Fruit fly (Drosophila melanogaster) whole organism, embryonic: ENCODE measurements around the gene Gen.
A peak's percentile ranks its signal among the peaks of the same experiment; 100 is the strongest.

Experiments used
- Antp ChIP-seq: fragments of 200-800 bp; sonication (Bioruptor generic); optimal IDR thresholded peaks from 3 replicates; lab custom pipeline; 2016; ENCODE audit warnings: missing biosample characterization, missing genetic modification characterization
- C15 ChIP-seq: fragments of 200-800 bp; sonication (Bioruptor generic); IDR thresholded peaks from 3 replicates; pipeline ENCODE4 v1.3.6; 2022; ENCODE audit warnings: missing biosample characterization, missing genetic modification characterization
- CG10147 ChIP-seq: fragments of 200-800 bp; sonication (Bioruptor generic); optimal IDR thresholded peaks from 2 replicates; lab custom pipeline; 2019; ENCODE audit warnings: missing biosample characterization, mild to moderate bottlenecking, missing genetic modification characterization, moderate library complexity
- CG10565 ChIP-seq: fragments of 200-800 bp; sonication (Bioruptor generic); optimal IDR thresholded peaks from 3 replicates; lab custom pipeline; 2016; ENCODE audit warnings: missing biosample characterization, mild to moderate bottlenecking, missing genetic modification characterization
- CG11560 ChIP-seq: fragments of 200-800 bp; sonication (Bioruptor generic); IDR thresholded peaks from 3 replicates; pipeline ENCODE4 v1.3.6; 2022; ENCODE audit warnings: missing biosample characterization, missing genetic modification characterization
- CG13624 ChIP-seq: fragments of 200-800 bp; sonication (Bioruptor generic); optimal IDR thresholded peaks from 2 replicates; lab custom pipeline; 2016; ENCODE audit warnings: missing biosample characterization, missing genetic modification characterization
- CG14860 ChIP-seq: fragments of 200-800 bp; sonication (Bioruptor generic); IDR thresholded peaks from 3 replicates; pipeline ENCODE4 v1.3.6; 2022; ENCODE audit warnings: missing biosample characterization, missing genetic modification characterization; ENCODE audit not compliant: partially characterized antibody
- CG1529 ChIP-seq: fragments of 200-800 bp; sonication (Bioruptor generic); optimal IDR thresholded peaks from 3 replicates; lab custom pipeline; 2018; ENCODE audit warnings: missing biosample characterization, missing genetic modification characterization
- CG1602 ChIP-seq: fragments of 200-800 bp; sonication (Bioruptor generic); optimal IDR thresholded peaks from 3 replicates; lab custom pipeline; 2016; ENCODE audit warnings: missing biosample characterization, missing genetic modification characterization
- CG17328 ChIP-seq: fragments of 200-800 bp; sonication (Bioruptor generic); IDR thresholded peaks from 2 replicates; pipeline ENCODE4 v1.3.6; 2022; ENCODE audit warnings: missing biosample characterization, missing genetic modification characterization
- CG17612 ChIP-seq: fragments of 200-800 bp; sonication (Bioruptor generic); IDR thresholded peaks from 2 replicates; pipeline ENCODE4 v1.3.6; 2022; ENCODE audit warnings: missing biosample characterization, missing genetic modification characterization
- CG18764 ChIP-seq: fragments of 200-800 bp; sonication (Bioruptor generic); optimal IDR thresholded peaks from 3 replicates; lab custom pipeline; 2016; ENCODE audit warnings: missing biosample characterization, missing genetic modification characterization
- CG2120 ChIP-seq: fragments of 200-800 bp; sonication (Bioruptor generic); optimal IDR thresholded peaks from 3 replicates; lab custom pipeline; 2016; ENCODE audit warnings: missing biosample characterization, missing genetic modification characterization
- CG2129 ChIP-seq: fragments of 200-800 bp; sonication (Bioruptor generic); IDR thresholded peaks from 2 replicates; pipeline ENCODE4 v1.3.6; 2022; ENCODE audit warnings: missing biosample characterization, missing genetic modification characterization; ENCODE audit not compliant: partially characterized antibody
- CG30403 ChIP-seq: fragments of 200-800 bp; sonication (Bioruptor generic); optimal IDR thresholded peaks from 3 replicates; lab custom pipeline; 2016; ENCODE audit warnings: missing biosample characterization, missing genetic modification characterization
- CG31365 ChIP-seq: fragments of 200-800 bp; sonication (Bioruptor generic); optimal IDR thresholded peaks from 2 replicates; lab custom pipeline; 2018; ENCODE audit warnings: missing biosample characterization, mild to moderate bottlenecking, missing genetic modification characterization
- CG4617 ChIP-seq: fragments of 200-800 bp; sonication (Bioruptor generic); optimal IDR thresholded peaks from 3 replicates; lab custom pipeline; 2016; ENCODE audit warnings: missing biosample characterization, missing genetic modification characterization, borderline replicate concordance
- CG6254 ChIP-seq: fragments of 200-800 bp; sonication (Bioruptor generic); optimal IDR thresholded peaks from 3 replicates; lab custom pipeline; 2017; ENCODE audit warnings: mild to moderate bottlenecking, missing biosample characterization, missing genetic modification reagents, missing genetic modification characterization
- CG7271 ChIP-seq: fragments of 200-800 bp; sonication (Bioruptor generic); optimal IDR thresholded peaks from 2 replicates; lab custom pipeline; 2018; ENCODE audit warnings: missing biosample characterization, mild to moderate bottlenecking, missing genetic modification characterization, moderate library complexity
- CG7963 ChIP-seq: fragments of 200-800 bp; sonication (Bioruptor generic); IDR thresholded peaks from 3 replicates; pipeline ENCODE4 v1.3.6; 2022; ENCODE audit warnings: missing biosample characterization, missing genetic modification characterization; ENCODE audit not compliant: partially characterized antibody
- CG8478 ChIP-seq: fragments of >200 bp; optimal IDR thresholded peaks from 2 replicates; lab custom pipeline; 2018
- CG8924 ChIP-seq: fragments of 200-800 bp; optimal IDR thresholded peaks from 3 replicates; lab custom pipeline; 2019; ENCODE audit warnings: missing biosample characterization, mild to moderate bottlenecking, missing genetic modification characterization, moderate library complexity
- CG9932 ChIP-seq: fragments of 200-800 bp; sonication (Bioruptor generic); IDR thresholded peaks from 2 replicates; pipeline ENCODE4 v1.3.6; 2022; ENCODE audit warnings: missing biosample characterization, missing genetic modification characterization
- Dll ChIP-seq: fragments of 200-800 bp; sonication (Bioruptor generic); IDR thresholded peaks from 4 replicates; pipeline ENCODE4 v1.3.6; 2022; ENCODE audit warnings: missing biosample characterization, missing genetic modification characterization; ENCODE audit not compliant: partially characterized antibody
- Elba2 ChIP-seq: fragments of 200-800 bp; sonication (Bioruptor generic); optimal IDR thresholded peaks from 3 replicates; lab custom pipeline; 2016; ENCODE audit warnings: missing biosample characterization, missing genetic modification characterization
- Gsc ChIP-seq: fragments of 200-800 bp; sonication (Bioruptor generic); IDR thresholded peaks from 2 replicates; pipeline ENCODE4 v1.3.6; 2022; ENCODE audit warnings: missing biosample characterization, missing genetic modification characterization
- Hr51 ChIP-seq, 2 experiments: fragments of 200-800 bp; sonication (Bioruptor generic); optimal IDR thresholded peaks; 2 replicates in 1 of 2; 3 replicates in 1 of 2; lab custom pipeline; 2016 to 2018; ENCODE audit warnings: missing biosample characterization in 2 of 2, missing genetic modification characterization in 2 of 2, mild to moderate bottlenecking in 1 of 2, moderate library complexity in 1 of 2
- Lim3 ChIP-seq: fragments of 200-800 bp; sonication (Bioruptor generic); IDR thresholded peaks from 2 replicates; pipeline ENCODE4 v1.3.6; 2022; ENCODE audit warnings: missing biosample characterization, missing genetic modification characterization
- Oaz ChIP-seq: fragments of 200-800 bp; sonication (Bioruptor generic); IDR thresholded peaks from 2 replicates; pipeline ENCODE4 v1.3.6; 2022; ENCODE audit warnings: missing biosample characterization, missing genetic modification characterization
- Opbp ChIP-seq: fragments of 200-800 bp; sonication (Bioruptor generic); IDR thresholded peaks from 3 replicates; pipeline ENCODE4 v1.3.6; 2022; ENCODE audit warnings: missing biosample characterization, missing genetic modification characterization; ENCODE audit not compliant: partially characterized antibody
- Vsx1 ChIP-seq: fragments of 200-800 bp; sonication (Bioruptor generic); optimal IDR thresholded peaks from 2 replicates; lab custom pipeline; 2017; ENCODE audit warnings: missing biosample characterization, mild to moderate bottlenecking, missing genetic modification characterization, missing genetic modification reagents
- Xbp1 ChIP-seq: fragments of 200-800 bp; sonication (Bioruptor generic); optimal IDR thresholded peaks from 3 replicates; lab custom pipeline; 2016; ENCODE audit warnings: missing biosample characterization, mild to moderate bottlenecking, missing genetic modification characterization
- ara ChIP-seq: fragments of 200-800 bp; sonication (Bioruptor generic); IDR thresholded peaks from 2 replicates; pipeline ENCODE4 v1.3.6; 2022; ENCODE audit warnings: missing biosample characterization, missing genetic modification characterization
- bcd ChIP-seq: fragments of 200-800 bp; sonication (Bioruptor generic); optimal IDR thresholded peaks from 2 replicates; lab custom pipeline; 2017; ENCODE audit warnings: missing biosample characterization, mild to moderate bottlenecking, missing genetic modification characterization
- btn ChIP-seq: fragments of 200-800 bp; sonication (Bioruptor generic); optimal IDR thresholded peaks from 2 replicates; lab custom pipeline; 2016; ENCODE audit warnings: missing biosample characterization, missing genetic modification characterization
- chm ChIP-seq: fragments of 200-800 bp; sonication (Bioruptor generic); IDR thresholded peaks from 2 replicates; pipeline ENCODE4 v1.3.6; 2022; ENCODE audit warnings: missing biosample characterization, missing genetic modification characterization
- croc ChIP-seq: fragments of 200-800 bp; sonication (Bioruptor generic); conservative IDR thresholded peaks from 3 replicates; pipeline ENCODE4 v1.3.6; 2022; ENCODE audit warnings: missing biosample characterization, missing genetic modification characterization
- dmrt11E ChIP-seq: fragments of 200-800 bp; sonication (Bioruptor generic); optimal IDR thresholded peaks from 3 replicates; lab custom pipeline; 2018; ENCODE audit warnings: missing biosample characterization, mild to moderate bottlenecking, missing genetic modification characterization, moderate library complexity
- exex ChIP-seq: fragments of 200-800 bp; sonication (Bioruptor generic); optimal IDR thresholded peaks from 4 replicates; lab custom pipeline; 2018; ENCODE audit warnings: missing biosample characterization, mild to moderate bottlenecking, missing genetic modification characterization, moderate library complexity
- eyg ChIP-seq: fragments of 200-800 bp; sonication (Bioruptor generic); optimal IDR thresholded peaks from 3 replicates; lab custom pipeline; 2016; ENCODE audit warnings: missing biosample characterization, missing genetic modification characterization
- fd3F ChIP-seq: fragments of 200-800 bp; sonication (Bioruptor generic); optimal IDR thresholded peaks from 2 replicates; lab custom pipeline; 2018; ENCODE audit warnings: missing biosample characterization, mild to moderate bottlenecking, missing genetic modification characterization, moderate library complexity
- grn ChIP-seq: fragments of 200-800 bp; sonication (Bioruptor generic); optimal IDR thresholded peaks from 3 replicates; lab custom pipeline; 2017; ENCODE audit warnings: missing biosample characterization, missing genetic modification characterization
- her ChIP-seq: fragments of 200-800 bp; sonication (Bioruptor generic); optimal IDR thresholded peaks from 2 replicates; lab custom pipeline; 2016; ENCODE audit warnings: missing biosample characterization, missing genetic modification characterization
- maf-S ChIP-seq: fragments of 200-800 bp; sonication (Bioruptor generic); optimal IDR thresholded peaks from 2 replicates; lab custom pipeline; 2016; ENCODE audit warnings: missing biosample characterization, missing genetic modification characterization
- nerfin-1 ChIP-seq: fragments of 200-800 bp; sonication (Bioruptor generic); optimal IDR thresholded peaks from 3 replicates; lab custom pipeline; 2019; ENCODE audit warnings: missing biosample characterization, mild to moderate bottlenecking, missing genetic modification characterization, moderate library complexity
- ranshi ChIP-seq: fragments of 200-800 bp; sonication (Bioruptor generic); IDR thresholded peaks from 2 replicates; pipeline ENCODE4 v1.3.6; 2022; ENCODE audit warnings: missing biosample characterization, missing genetic modification characterization
- rib ChIP-seq: fragments of 200-800 bp; sonication (Bioruptor generic); IDR thresholded peaks from 2 replicates; pipeline ENCODE4 v1.3.6; 2022; ENCODE audit warnings: missing biosample characterization, missing genetic modification characterization
- salm ChIP-seq: fragments of 200-800 bp; sonication (Bioruptor generic); optimal IDR thresholded peaks from 2 replicates; lab custom pipeline; 2018; ENCODE audit warnings: missing biosample characterization, mild to moderate bottlenecking, missing genetic modification characterization
- stwl ChIP-seq: fragments of 200-800 bp; sonication (Bioruptor generic); optimal IDR thresholded peaks from 3 replicates; lab custom pipeline; 2018; ENCODE audit warnings: missing biosample characterization, mild to moderate bottlenecking, missing genetic modification characterization, moderate library complexity
- tll ChIP-seq, 2 experiments: fragments of 200-800 bp in 1 of 2; fragments of >200 bp in 1 of 2; sonication (Bioruptor generic) in 1 of 2; optimal IDR thresholded peaks; 2 replicates each; lab custom pipeline; 2017 to 2019; ENCODE audit warnings: missing biosample characterization in 2 of 2, missing genetic modification characterization in 2 of 2, mild to moderate bottlenecking in 1 of 2, moderate library complexity in 1 of 2
- unpg ChIP-seq: fragments of 200-800 bp; sonication (Bioruptor generic); optimal IDR thresholded peaks from 3 replicates; lab custom pipeline; 2018; ENCODE audit warnings: missing biosample characterization, mild to moderate bottlenecking, missing genetic modification characterization, moderate library complexity

The Gen gene

dm6 chr3L:5187572-5187934 lies 35.4 kb upstream of the Gen start (continued):
- TF ChIP-seq maf-S (GFP tag; lab: Kevin White, UChicago) (peak; percentile 31), nerfin-1 (tag; lab: Kevin White, UChicago) (no peak), Oaz (GFP tag; lab: Robert Waterston, UW) (no peak), tll (GFP tag; optimal IDR thresholded peaks at IDR 0.05; lab: Kevin White, UChicago) (no peak), CG1529 (GFP tag; lab: Kevin White, UChicago) (no peak), CG1602 (GFP tag; lab: Kevin White, UChicago) (peak; percentile 48), ara (peak; percentile 77), btn (GFP tag; lab: Kevin White, UChicago) (no peak), Gsc (GFP tag; lab: Robert Waterston, UW) (0 out of 2 replicates have a peak, but pooled peaks have one; percentile 10), CG2129 (GFP tag; lab: Robert Waterston, UW) (no peak), rib (no peak), CG8924 (tag; lab: Kevin White, UChicago) (no peak), CG17612 (GFP tag; lab: Robert Waterston, UW) (no peak), CG7271 (tag; lab: Kevin White, UChicago) (peak; percentile 45), Lim3 (GFP tag; lab: Robert Waterston, UW) (no peak), CG17328 (GFP tag; lab: Robert Waterston, UW) (peak; percentile 82), Opbp (GFP tag; lab: Robert Waterston, UW) (no peak), CG10565 (GFP tag; lab: Kevin White, UChicago) (no peak), CG14860 (GFP tag; lab: Robert Waterston, UW) (no peak), CG13624 (GFP tag; lab: Kevin White, UChicago) (no peak), Elba2 (GFP tag; lab: Kevin White, UChicago) (peak; percentile 4), stwl (tag; lab: Kevin White, UChicago) (no peak), CG18764 (GFP tag; lab: Kevin White, UChicago) (peak; percentile 53), Hr51 (GFP tag; optimal IDR thresholded peaks at IDR 0.05; lab: Kevin White, UChicago) (peak in 1 of 2 experiments; percentile 67), CG11560 (no peak), dmrt11E (peak; percentile 85), croc (peak; percentile 26; the same call in 1 of the 3 replicates), exex (tag; lab: Kevin White, UChicago) (no peak), CG8478 (lab: Kevin White, UChicago) (no peak), CG6254 (peak; percentile 59), ranshi (peak; percentile 73; the same call in 1 of the 2 replicates), CG2120 (GFP tag; lab: Kevin White, UChicago) (peak; percentile 55), Xbp1 (GFP tag; lab: Kevin White, UChicago) (peak; percentile 62), unpg (peak; percentile 73), CG30403 (peak; percentile 9), eyg (no peak), CG10147 (GFP tag; lab: Kevin White, UChicago) (peak; percentile 47), Antp (GFP tag; lab: Kevin White, UChicago) (no peak), CG4617 (no peak), her (no peak), chm (GFP tag; lab: Robert Waterston, UW) (peak; percentile 60; the same call in 1 of the 2 replicates), salm (tag; lab: Kevin White, UChicago) (peak; percentile 14), bcd (peak; percentile 33), Vsx1 (GFP tag; lab: Kevin White, UChicago) (peak; percentile 28), CG9932 (GFP tag; lab: Robert Waterston, UW) (peak; percentile 24; the same call in 1 of the 2 replicates), fd3F (peak; percentile 8), CG7963 (GFP tag; lab: Robert Waterston, UW) (no peak), C15 (GFP tag; lab: Robert Waterston, UW) (no peak), Dll (GFP tag; lab: Robert Waterston, UW) (no peak), CG31365 (tag; lab: Kevin White, UChicago) (no peak), grn (GFP tag; lab: Kevin White, UChicago) (no peak)
